Fruit fly (Drosophila melanogaster): ENCODE data around the gene ChLD3.

- no peak for TF ChIP-seq CG6813 (GFP tag; optimal IDR thresholded peaks at IDR 0.05)
- no peak for TF ChIP-seq Nf-YB (GFP tag; optimal IDR thresholded peaks at IDR 0.05)
- TF ChIP-seq phol (tag; optimal IDR thresholded peaks at IDR 0.05): no peak
- no peak for TF ChIP-seq CG7987 (GFP tag; optimal IDR thresholded peaks at IDR 0.05)
- TF ChIP-seq kay (GFP tag; optimal IDR thresholded peaks at IDR 0.05): no peak
- TF ChIP-seq dimm (GFP tag; IDR thresholded peaks at IDR 0.05): no peak
- TF ChIP-seq CG10543 (GFP tag; optimal IDR thresholded peaks at IDR 0.05): no peak
- no peak for TF ChIP-seq peb (GFP tag; IDR thresholded peaks at IDR 0.05)
- TF ChIP-seq sima (GFP tag; optimal IDR thresholded peaks at IDR 0.05): no peak
- TF ChIP-seq cg (GFP tag; optimal IDR thresholded peaks at IDR 0.05): no peak
- no peak for TF ChIP-seq CG9932 (GFP tag; IDR thresholded peaks at IDR 0.05)
- TF ChIP-seq CG34224 (GFP tag; IDR thresholded peaks at IDR 0.05; ENCODE audit: partially characterized antibody): no peak
- TF ChIP-seq CG3847 (GFP tag; IDR thresholded peaks at IDR 0.05): no peak
- TF ChIP-seq Sin3A (optimal IDR thresholded peaks at IDR 0.05): no peak
Measured at dm6 chr2L:16752340-16752739, 13.7 kb downstream of the ChLD3 start.

Data from whole organism, embryonic.